Worm (Caenorhabditis elegans) whole organism, late embryonic: ENCODE data around the gene kreg-1.

Experiments
- F13H6.1 ChIP-seq: sonication (generic microtip); optimal IDR thresholded peaks from 2 replicates; lab custom pipeline; 2016; ENCODE audit warnings: missing genetic modification characterization, missing compliant biosample characterization
- K02D7.2 ChIP-seq: sonication (generic microtip); optimal IDR thresholded peaks from 2 replicates; lab custom pipeline; 2017; ENCODE audit warnings: mild to moderate bottlenecking, missing genetic modification characterization, missing compliant biosample characterization
- Y22D7AL.16 ChIP-seq: sonication (generic microtip); optimal IDR thresholded peaks from 2 replicates; lab custom pipeline; 2016; ENCODE audit warnings: missing genetic modification characterization, missing compliant biosample characterization
- ahr-1 ChIP-seq: sonication (generic microtip); optimal IDR thresholded peaks from 2 replicates; lab custom pipeline; 2016; ENCODE audit warnings: missing genetic modification characterization, missing compliant biosample characterization
- ama-1 ChIP-seq: fragments of 150-350 bp; optimal IDR thresholded peaks from 2 replicates; lab custom pipeline; 2014
- ceh-18 ChIP-seq: sonication (generic microtip); optimal IDR thresholded peaks from 2 replicates; lab custom pipeline; 2016; ENCODE audit warnings: missing genetic modification characterization, missing compliant biosample characterization
- ceh-2 ChIP-seq: sonication (generic microtip); optimal IDR thresholded peaks from 2 replicates; lab custom pipeline; 2016; ENCODE audit warnings: missing genotype, missing genetic modification characterization, missing compliant biosample characterization
- ceh-24 ChIP-seq: sonication (generic microtip); optimal IDR thresholded peaks from 2 replicates; lab custom pipeline; 2016; ENCODE audit warnings: mild to moderate bottlenecking, missing genetic modification characterization, missing compliant biosample characterization
- ceh-30 ChIP-seq: fragments of 150-350 bp; optimal IDR thresholded peaks from 2 replicates; lab custom pipeline; 2014; ENCODE audit warnings: missing biosample characterization, missing genetic modification characterization
- ceh-31 ChIP-seq: sonication (generic microtip); optimal IDR thresholded peaks from 2 replicates; lab custom pipeline; 2016; ENCODE audit warnings: missing genetic modification characterization, missing compliant biosample characterization
- ceh-34 ChIP-seq: sonication (generic microtip); optimal IDR thresholded peaks from 2 replicates; lab custom pipeline; 2016; ENCODE audit warnings: mild to moderate bottlenecking, missing genetic modification characterization, missing compliant biosample characterization
- ceh-48 ChIP-seq: sonication (generic microtip); optimal IDR thresholded peaks from 2 replicates; lab custom pipeline; 2016; ENCODE audit warnings: missing genetic modification characterization, inconsistent platforms, missing compliant biosample characterization
- ceh-6 ChIP-seq: fragments of 200-800 bp; sonication (Bioruptor generic); optimal IDR thresholded peaks from 2 replicates; lab custom pipeline; 2018; ENCODE audit warnings: mild to moderate bottlenecking, missing genetic modification characterization, missing compliant biosample characterization
- che-1 ChIP-seq: sonication (generic microtip); optimal IDR thresholded peaks from 2 replicates; lab custom pipeline; 2016; ENCODE audit warnings: mild to moderate bottlenecking, missing genetic modification characterization, missing compliant biosample characterization
- dve-1 ChIP-seq: sonication (generic microtip); optimal IDR thresholded peaks from 2 replicates; lab custom pipeline; 2017; ENCODE audit warnings: antibody characterized with exemption, mild to moderate bottlenecking, missing genetic modification characterization, missing compliant biosample characterization
- elt-4 ChIP-seq: sonication (generic microtip); optimal IDR thresholded peaks from 2 replicates; lab custom pipeline; 2016; ENCODE audit warnings: missing genetic modification characterization, missing compliant biosample characterization
- ets-4 ChIP-seq: sonication (generic microtip); optimal IDR thresholded peaks from 2 replicates; lab custom pipeline; 2016; ENCODE audit warnings: missing genetic modification characterization, missing compliant biosample characterization
- fkh-10 ChIP-seq: fragments of 150-350 bp; optimal IDR thresholded peaks from 2 replicates; lab custom pipeline; 2014; ENCODE audit warnings: missing biosample characterization, missing genetic modification reagents, missing genetic modification characterization
- fkh-6 ChIP-seq: sonication (generic microtip); optimal IDR thresholded peaks from 2 replicates; lab custom pipeline; 2016; ENCODE audit warnings: missing genetic modification characterization, missing compliant biosample characterization
- gmeb-2 ChIP-seq: sonication (generic microtip); optimal IDR thresholded peaks from 2 replicates; lab custom pipeline; 2016; ENCODE audit warnings: missing genetic modification characterization, inconsistent platforms, missing compliant biosample characterization
- hlh-13 ChIP-seq: fragments of 200-800 bp; sonication (Bioruptor generic); optimal IDR thresholded peaks from 2 replicates; lab custom pipeline; 2018; ENCODE audit warnings: mild to moderate bottlenecking, missing genetic modification characterization, missing compliant biosample characterization
- hlh-15 ChIP-seq: sonication (generic microtip); optimal IDR thresholded peaks from 2 replicates; lab custom pipeline; 2016; ENCODE audit warnings: missing genetic modification characterization, missing compliant biosample characterization
- hlh-30 ChIP-seq: sonication (generic microtip); optimal IDR thresholded peaks from 2 replicates; lab custom pipeline; 2017; ENCODE audit warnings: antibody characterized with exemption, missing genetic modification characterization, missing compliant biosample characterization; ENCODE audit not compliant: insufficient read depth
- hlh-8 ChIP-seq: sonication (generic microtip); optimal IDR thresholded peaks from 2 replicates; lab custom pipeline; 2016; ENCODE audit warnings: missing genotype, missing genetic modification characterization, missing compliant biosample characterization
- lin-11 ChIP-seq: fragments of 200-800 bp; sonication (Bioruptor generic); optimal IDR thresholded peaks from 2 replicates; lab custom pipeline; 2018; ENCODE audit warnings: mild to moderate bottlenecking, missing genetic modification characterization, missing compliant biosample characterization
- madf-2 ChIP-seq: sonication (generic microtip); optimal IDR thresholded peaks from 2 replicates; lab custom pipeline; 2017; ENCODE audit warnings: missing genetic modification characterization, missing compliant biosample characterization
- nhr-11 ChIP-seq: fragments of 150-350 bp; optimal IDR thresholded peaks from 2 replicates; lab custom pipeline; 2014; ENCODE audit warnings: missing biosample characterization, missing genetic modification characterization
- npax-4 ChIP-seq: sonication (generic microtip); optimal IDR thresholded peaks from 2 replicates; lab custom pipeline; 2016; ENCODE audit warnings: missing genetic modification characterization, missing compliant biosample characterization
- pag-3 ChIP-seq: sonication (generic microtip); optimal IDR thresholded peaks from 2 replicates; lab custom pipeline; 2016; ENCODE audit warnings: missing compliant biosample characterization, missing genetic modification characterization, borderline replicate concordance
- pat-9 ChIP-seq: fragments of 200-800 bp; sonication (Bioruptor generic); optimal IDR thresholded peaks from 2 replicates; lab custom pipeline; 2018; ENCODE audit warnings: mild to moderate bottlenecking, missing genetic modification characterization, moderate library complexity, missing compliant biosample characterization
- pha-2 ChIP-seq: sonication (generic microtip); optimal IDR thresholded peaks from 2 replicates; lab custom pipeline; 2017; ENCODE audit warnings: mild to moderate bottlenecking, missing genetic modification characterization, missing compliant biosample characterization
- pha-4 ChIP-seq: fragments of 150-350 bp; optimal IDR thresholded peaks from 2 replicates; lab custom pipeline; 2018; ENCODE audit warnings: missing biosample characterization, missing genetic modification reagents, missing genetic modification characterization
- pros-1 ChIP-seq: fragments of 150-350 bp; optimal IDR thresholded peaks from 2 replicates; lab custom pipeline; 2014; ENCODE audit warnings: missing biosample characterization, missing genetic modification reagents, missing genetic modification characterization
- rnt-1 ChIP-seq: sonication (generic microtip); optimal IDR thresholded peaks from 2 replicates; lab custom pipeline; 2016; ENCODE audit warnings: missing genetic modification characterization, missing compliant biosample characterization
- sdc-2 ChIP-seq: sonication (generic microtip); optimal IDR thresholded peaks from 2 replicates; lab custom pipeline; 2016; ENCODE audit warnings: missing genotype, missing genetic modification characterization, missing compliant biosample characterization
- sox-2 ChIP-seq: fragments of 200-800 bp; sonication (Bioruptor generic); IDR thresholded peaks from 2 replicates; pipeline ENCODE4 v1.3.6; 2022; ENCODE audit warnings: missing genetic modification reagents, missing genetic modification characterization, missing compliant biosample characterization
- sox-4 ChIP-seq: sonication (generic microtip); optimal IDR thresholded peaks from 2 replicates; lab custom pipeline; 2017; ENCODE audit warnings: mild to moderate bottlenecking, missing genetic modification characterization, inconsistent platforms, missing compliant biosample characterization
- tbx-7 ChIP-seq: sonication (generic microtip); optimal IDR thresholded peaks from 2 replicates; lab custom pipeline; 2016; ENCODE audit warnings: missing genotype, missing genetic modification characterization, missing compliant biosample characterization
- unc-86 ChIP-seq: sonication (generic microtip); optimal IDR thresholded peaks from 2 replicates; lab custom pipeline; 2016; ENCODE audit warnings: missing genetic modification characterization, missing compliant biosample characterization

The kreg-1 gene

ce11 chrX:8709424-8709823 lies at the start of gene kreg-1:
kreg-1 (plus strand) TSS chrX:8709764.
- TF ChIP-seq Y22D7AL.16 (tag; lab: Kevin White, UChicago), result no peak
- no peak for TF ChIP-seq hlh-8 (tag; lab: Kevin White, UChicago)
- no peak for TF ChIP-seq lin-11 (tag; lab: Kevin White, UChicago)
- no peak for TF ChIP-seq ceh-48 (tag; lab: Kevin White, UChicago)
- TF ChIP-seq sox-2 (GFP tag; lab: Robert Waterston, UW), result no peak
- TF ChIP-seq hlh-30 (tag; lab: Kevin White, UChicago), result no peak
- no peak for TF ChIP-seq nhr-11 (tag; lab: Kevin White, UChicago)
- TF ChIP-seq pat-9, result no peak
- no peak for TF ChIP-seq pag-3
- no peak for TF ChIP-seq npax-4 (tag; lab: Kevin White, UChicago)
- no peak for TF ChIP-seq pros-1 (tag; lab: Kevin White, UChicago)
- no peak for TF ChIP-seq sox-4 (tag; lab: Kevin White, UChicago)
- TF ChIP-seq dve-1, result no peak
- no peak for TF ChIP-seq ceh-24 (tag; lab: Kevin White, UChicago)
- no peak for TF ChIP-seq ahr-1 (tag; lab: Kevin White, UChicago)
- TF ChIP-seq che-1 (tag; lab: Kevin White, UChicago), result no peak
- no peak for TF ChIP-seq F13H6.1 (tag; lab: Kevin White, UChicago)

ce11 chrX:8660319-8660718 lies 49.2 kb upstream of the kreg-1 start, which contains the start of gene rig-1:
rig-1 (plus strand) TSS chrX:8660619.
- no peak for TF ChIP-seq ceh-31 (tag; lab: Kevin White, UChicago)
- TF ChIP-seq Y22D7AL.16 (tag; lab: Kevin White, UChicago), result no peak
- TF ChIP-seq gmeb-2 (tag; lab: Kevin White, UChicago), result no peak
- TF ChIP-seq rnt-1 (tag; lab: Kevin White, UChicago), result no peak
- TF ChIP-seq fkh-6 (tag; lab: Kevin White, UChicago), result no peak
- TF ChIP-seq hlh-30 (tag; lab: Kevin White, UChicago), result no peak
- TF ChIP-seq ceh-2 (tag; lab: Kevin White, UChicago), result no peak
- no peak for TF ChIP-seq pha-4 (tag; lab: Kevin White, UChicago)
- TF ChIP-seq elt-4 (tag; lab: Kevin White, UChicago), result no peak
- TF ChIP-seq pha-2 (tag; lab: Kevin White, UChicago), result no peak
- TF ChIP-seq pros-1 (tag; lab: Kevin White, UChicago), result no peak
- no peak for TF ChIP-seq F13H6.1 (tag; lab: Kevin White, UChicago)
- TF ChIP-seq ceh-6, result no peak
- TF ChIP-seq hlh-13 (GFP tag; lab: Kevin White, UChicago), result no peak
- TF ChIP-seq K02D7.2 (tag; lab: Kevin White, UChicago), result no peak
- no peak for TF ChIP-seq ceh-34 (tag; lab: Kevin White, UChicago)
- no peak for TF ChIP-seq ceh-30 (tag; lab: Kevin White, UChicago)
- no peak for TF ChIP-seq tbx-7 (tag; lab: Kevin White, UChicago)
- TF ChIP-seq pag-3, result no peak
- TF ChIP-seq, all 69 proteins: peak for 0

- TF ChIP-seq unc-86 (no peak), ceh-30 (tag; lab: Kevin White, UChicago) (no peak), K02D7.2 (tag; lab: Kevin White, UChicago) (no peak), ama-1 (lab: Kevin White, UChicago) (no peak), sdc-2 (tag; lab: Kevin White, UChicago) (no peak), lin-11 (tag; lab: Kevin White, UChicago) (no peak), ceh-18 (tag; lab: Kevin White, UChicago) (no peak), che-1 (tag; lab: Kevin White, UChicago) (no peak), ets-4 (tag; lab: Kevin White, UChicago) (no peak), madf-2 (tag; lab: Kevin White, UChicago) (no peak), ceh-34 (tag; lab: Kevin White, UChicago) (no peak), ceh-48 (tag; lab: Kevin White, UChicago) (no peak), fkh-10 (GFP tag; lab: Kevin White, UChicago) (no peak), elt-4 (tag; lab: Kevin White, UChicago) (no peak), hlh-15 (no peak)
Observed at ce11 chrX:8660909-8661308, 48.7 kb upstream of the kreg-1 start.
